Worm (Caenorhabditis elegans): ENCODE measurements around the gene B0563.18.

Gene B0563.18

ce11 chrX:9154216-9154615 is 18.2 kb upstream of the B0563.18 start, which contains the start of gene B0563.7:
Gene B0563.7, minus strand, starts transcription at chrX:9154316.
- TF ChIP-seq C08G9.2 (tag; optimal IDR thresholded peaks at IDR 0.05) (no peak), gmeb-2 (tag; optimal IDR thresholded peaks at IDR 0.05) (no peak)

DNA sequence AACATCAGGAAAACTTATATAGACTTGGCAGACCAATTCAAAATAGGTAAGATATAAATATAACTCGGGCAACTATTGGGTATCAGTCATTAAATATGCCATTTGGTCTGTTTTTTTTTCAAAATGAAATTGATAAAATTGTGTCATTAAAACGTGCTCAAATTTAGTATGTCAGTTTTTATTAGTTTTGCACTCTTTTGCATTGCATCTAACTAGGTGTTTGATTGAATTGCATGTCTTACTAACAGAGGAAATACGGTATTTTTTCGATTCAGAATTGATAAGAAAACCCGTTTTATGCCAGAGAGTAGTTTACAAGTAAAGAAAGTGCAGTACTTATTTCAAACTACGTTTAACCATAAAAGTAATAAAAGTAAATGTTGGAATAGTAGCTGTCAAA is 16.6 kb upstream of the B0563.18 start:
- no peak for TF ChIP-seq odd-2 (tag; optimal IDR thresholded peaks at IDR 0.05)

ce11 chrX:9161253-9161904 is 11.0 kb upstream of the B0563.18 start:
- TF ChIP-seq odd-2 (tag; optimal IDR thresholded peaks at IDR 0.05) (no peak), nhr-232 (tag; optimal IDR thresholded peaks at IDR 0.05) (no peak), rnt-1 (tag; optimal IDR thresholded peaks at IDR 0.05) (peak; percentile 4), npax-4 (tag; optimal IDR thresholded peaks at IDR 0.05) (no peak), ceh-18 (tag; optimal IDR thresholded peaks at IDR 0.05) (peak; percentile 73), unc-42 (tag; optimal IDR thresholded peaks at IDR 0.05) (peak; percentile 87), gmeb-2 (tag; optimal IDR thresholded peaks at IDR 0.05) (no peak), unc-55 (GFP tag; optimal IDR thresholded peaks at IDR 0.05) (peak; percentile 67)

DNA sequence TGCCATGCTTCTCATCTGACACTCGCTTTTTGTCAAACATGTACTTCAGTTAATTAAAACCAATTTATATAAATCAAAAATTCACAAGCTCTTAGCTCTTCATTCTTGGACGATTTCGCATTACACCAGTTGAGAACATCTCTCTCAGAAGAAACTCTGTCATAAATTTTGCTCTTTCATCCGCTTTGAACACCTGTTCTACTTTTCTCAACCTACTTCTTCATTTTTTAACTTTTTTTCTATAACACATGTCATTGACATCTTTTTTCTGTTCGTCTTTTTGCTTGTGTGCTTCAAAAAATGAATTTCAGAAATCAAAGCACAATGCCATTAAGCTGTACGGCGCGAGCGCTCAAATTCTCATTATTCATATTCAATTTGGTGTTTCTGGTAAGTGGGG is 9.5 kb upstream of the B0563.18 start, which contains the start of gene tsp-11:
tsp-11 (plus strand) TSS at position 301 of the 400 bp plus-strand sequence.
- TF ChIP-seq elt-2 (tag; optimal IDR thresholded peaks at IDR 0.05) (no peak), ceh-31 (tag; optimal IDR thresholded peaks at IDR 0.05) (no peak), T23F11.4 (GFP tag; optimal IDR thresholded peaks at IDR 0.05) (no peak), tbx-7 (tag; optimal IDR thresholded peaks at IDR 0.05) (no peak), unc-3 (GFP tag; conservative IDR thresholded peaks at IDR 0.05) (no peak), unc-3 (tag; optimal IDR thresholded peaks at IDR 0.05) (no peak), fax-1 (tag; optimal IDR thresholded peaks at IDR 0.05) (no peak), eyg-1 (tag; optimal IDR thresholded peaks at IDR 0.05) (no peak), unc-42 (tag; optimal IDR thresholded peaks at IDR 0.05) (no peak), lin-11 (tag; optimal IDR thresholded peaks at IDR 0.05) (no peak)

DNA sequence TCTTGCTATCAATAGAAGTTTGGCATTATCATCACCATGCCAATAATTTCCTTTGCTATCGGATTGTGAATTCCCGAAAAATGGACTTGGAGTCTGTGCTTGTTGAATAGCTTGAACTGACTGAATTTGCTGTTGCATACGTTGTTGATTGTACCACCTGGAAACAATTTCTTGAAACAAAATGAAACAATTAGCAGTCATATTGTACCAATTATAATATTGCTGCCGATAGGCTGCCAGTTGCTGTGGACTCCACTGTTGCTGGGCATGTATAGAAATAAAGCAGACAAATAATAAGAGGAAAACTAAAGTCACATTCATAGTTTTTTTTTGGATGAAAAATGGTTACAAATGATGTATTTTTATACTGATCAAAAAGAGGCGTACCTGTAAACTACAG is 5.5 kb upstream of the B0563.18 start, which contains the start of gene B0563.10:
B0563.10 (minus strand) TSS at position 325 of the 400 bp plus-strand sequence.
- no peak for TF ChIP-seq pqm-1 (tag; optimal IDR thresholded peaks at IDR 0.05)
- no peak for TF ChIP-seq gmeb-2 (tag; optimal IDR thresholded peaks at IDR 0.05)
- no peak for TF ChIP-seq sox-2 (GFP tag; IDR thresholded peaks at IDR 0.05)
- no peak for TF ChIP-seq ceh-9 (tag; optimal IDR thresholded peaks at IDR 0.05)
- no peak for TF ChIP-seq ceh-14 (tag; optimal IDR thresholded peaks at IDR 0.05)
- TF ChIP-seq lim-6 (tag; optimal IDR thresholded peaks at IDR 0.05) = no peak
- TF ChIP-seq elt-2 (tag; optimal IDR thresholded peaks at IDR 0.05) = no peak
- no peak for TF ChIP-seq pha-2 (tag; optimal IDR thresholded peaks at IDR 0.05)
- no peak for TF ChIP-seq dmd-4 (tag; optimal IDR thresholded peaks at IDR 0.05; ENCODE audit: borderline replicate concordance)

DNA sequence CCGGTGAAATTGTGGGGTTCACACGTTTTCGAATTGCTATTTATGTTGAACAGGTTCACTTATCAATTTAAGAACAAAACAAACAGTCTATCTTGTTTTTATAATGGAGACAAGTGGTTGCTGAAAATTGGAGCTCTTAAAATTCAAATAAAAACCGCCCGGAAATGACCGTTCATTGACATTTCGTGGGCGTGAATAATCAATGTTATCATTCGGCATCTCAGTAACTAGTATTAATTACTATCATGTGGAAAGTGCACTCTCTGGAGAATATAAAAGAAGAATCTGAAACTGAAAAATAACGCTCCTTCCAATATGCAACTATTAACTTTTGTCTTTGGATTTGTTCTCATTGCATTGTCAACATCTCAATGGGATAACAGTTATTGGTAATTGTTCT is 4.1 kb upstream of the B0563.18 start, which contains the start of gene B0563.9:
B0563.9 (plus strand) TSS at position 301 of the 400 bp plus-strand sequence.
- TF ChIP-seq ceh-30 (tag; optimal IDR thresholded peaks at IDR 0.05) = no peak
- TF ChIP-seq ceh-9 (tag; optimal IDR thresholded peaks at IDR 0.05) = no peak
- no peak for TF ChIP-seq unc-42 (tag; optimal IDR thresholded peaks at IDR 0.05)
- TF ChIP-seq T23F11.4 (GFP tag; optimal IDR thresholded peaks at IDR 0.05) = no peak
- TF ChIP-seq hlh-6 (tag; optimal IDR thresholded peaks at IDR 0.05) = no peak
- no peak for TF ChIP-seq sox-2 (GFP tag; IDR thresholded peaks at IDR 0.05)
- TF ChIP-seq ceh-14 (tag; optimal IDR thresholded peaks at IDR 0.05) = no peak
- no peak for TF ChIP-seq tbx-2 (tag; optimal IDR thresholded peaks at IDR 0.05)
- no peak for TF ChIP-seq F13H6.1 (tag; optimal IDR thresholded peaks at IDR 0.05)
- TF ChIP-seq ceh-19 (GFP tag; optimal IDR thresholded peaks at IDR 0.05) = no peak
- TF ChIP-seq ets-4 (tag; optimal IDR thresholded peaks at IDR 0.05) = no peak
- TF ChIP-seq mec-3 (tag; optimal IDR thresholded peaks at IDR 0.05; ENCODE audit: borderline replicate concordance) = no peak
- TF ChIP-seq ceh-24 (tag; optimal IDR thresholded peaks at IDR 0.05) = no peak
